Fruit fly (Drosophila melanogaster) whole organism, wandering third instar larva: Measurements from ENCODE around the gene SP1029.

ENCODE experiments used
- Abd-B ChIP-seq: fragments of >200 bp; optimal IDR thresholded peaks from 2 replicates; lab custom pipeline; 2017; ENCODE audit warnings: missing biosample characterization, missing genetic modification characterization
- CG32264 ChIP-seq: fragments of 200-800 bp; sonication (Bioruptor generic); optimal IDR thresholded peaks from 2 replicates; lab custom pipeline; 2016; ENCODE audit warnings: missing biosample characterization, missing genetic modification characterization
- CG9705 ChIP-seq: fragments of 200-800 bp; sonication (Bioruptor generic); optimal IDR thresholded peaks from 2 replicates; lab custom pipeline; 2018; ENCODE audit warnings: missing biosample characterization, mild to moderate bottlenecking, missing genetic modification characterization
- CrebA ChIP-seq: fragments of 200-800 bp; sonication (Bioruptor generic); optimal IDR thresholded peaks from 2 replicates; lab custom pipeline; 2016; ENCODE audit warnings: missing biosample characterization, mild to moderate bottlenecking, missing genetic modification characterization, borderline replicate concordance
- Dfd ChIP-seq: fragments of >200 bp; optimal IDR thresholded peaks from 2 replicates; lab custom pipeline; 2017; ENCODE audit warnings: missing biosample characterization, missing genetic modification characterization
- Dif ChIP-seq: fragments of 200-275, 200-300 bp; sonication (Bioruptor generic); optimal IDR thresholded peaks from 2 replicates; lab custom pipeline; 2018; ENCODE audit warnings: missing biosample characterization, missing genetic modification characterization; ENCODE audit not compliant: partially characterized antibody
- GATAd ChIP-seq: sonication (Bioruptor generic); optimal IDR thresholded peaks from 2 replicates; lab custom pipeline; 2016; ENCODE audit warnings: missing biosample characterization, missing genetic modification characterization
- HLH106 ChIP-seq: fragments of 200-800 bp; optimal IDR thresholded peaks from 3 replicates; lab custom pipeline; 2019; ENCODE audit warnings: missing biosample characterization, mild to moderate bottlenecking, missing genetic modification characterization, moderate library complexity
- Hnf4 ChIP-seq: fragments of 200-800 bp; sonication (Bioruptor generic); optimal IDR thresholded peaks from 2 replicates; lab custom pipeline; 2016; ENCODE audit warnings: missing biosample characterization, mild to moderate bottlenecking, missing genetic modification characterization
- Hr78 ChIP-seq: fragments of >200 bp; optimal IDR thresholded peaks from 2 replicates; lab custom pipeline; 2017; ENCODE audit warnings: missing biosample characterization, missing genetic modification characterization
- Hr83 ChIP-seq: fragments of 200-300 bp; sonication (Bioruptor generic); optimal IDR thresholded peaks from 2 replicates; lab custom pipeline; 2016; ENCODE audit warnings: missing biosample characterization, mild to moderate bottlenecking, missing genetic modification characterization, moderate library complexity; ENCODE audit not compliant: poor library complexity, severe bottlenecking
- Jra ChIP-seq: sonication (Bioruptor generic); optimal IDR thresholded peaks from 2 replicates; lab custom pipeline; 2016; ENCODE audit warnings: missing biosample characterization, missing genetic modification characterization
- Mio ChIP-seq: sonication (Bioruptor generic); optimal IDR thresholded peaks from 2 replicates; lab custom pipeline; 2016; ENCODE audit warnings: missing biosample characterization, missing genetic modification characterization
- Myc ChIP-seq: fragments of >200 bp; optimal IDR thresholded peaks from 2 replicates; lab custom pipeline; 2017
- N ChIP-seq: fragments of >200 bp; optimal IDR thresholded peaks from 2 replicates; lab custom pipeline; 2018; ENCODE audit warnings: missing biosample characterization, missing external identifiers, missing genetic modification characterization
- OdsH ChIP-seq: fragments of 200-800 bp; sonication (Bioruptor generic); optimal IDR thresholded peaks from 2 replicates; lab custom pipeline; 2016; ENCODE audit warnings: missing biosample characterization, mild to moderate bottlenecking, missing genetic modification characterization
- Rel ChIP-seq, 2 experiments: fragments of 200-800 bp; sonication (Bioruptor generic) in 1 of 2; optimal IDR thresholded peaks; 2 replicates in 1 of 2; 3 replicates in 1 of 2; lab custom pipeline; 2016 to 2019; ENCODE audit warnings: mild to moderate bottlenecking in 2 of 2, missing biosample characterization in 2 of 2, missing genetic modification characterization in 2 of 2, moderate library complexity in 1 of 2
- Sp1 ChIP-seq: fragments of 200-800 bp; sonication (Bioruptor generic); optimal IDR thresholded peaks from 3 replicates; lab custom pipeline; 2019; ENCODE audit warnings: missing biosample characterization, mild to moderate bottlenecking, missing genetic modification characterization, moderate library complexity
- Vsx2 ChIP-seq: fragments of 200-300, 225-300 bp; sonication (Bioruptor generic); optimal IDR thresholded peaks from 2 replicates; lab custom pipeline; 2018; ENCODE audit warnings: missing biosample characterization, missing genetic modification characterization; ENCODE audit not compliant: partially characterized antibody
- br ChIP-seq: fragments of 200-800 bp; sonication (Bioruptor generic); optimal IDR thresholded peaks from 2 replicates; lab custom pipeline; 2016; ENCODE audit warnings: missing biosample characterization, missing genetic modification characterization
- brk ChIP-seq: fragments of 200-800 bp; sonication (Bioruptor generic); optimal IDR thresholded peaks from 2 replicates; lab custom pipeline; 2016; ENCODE audit warnings: missing biosample characterization, mild to moderate bottlenecking, missing genetic modification characterization
- dl ChIP-seq, 2 experiments: fragments of 175-275, 200-275 bp in 1 of 2; fragments of 200-275 bp in 1 of 2; sonication (Bioruptor generic); optimal IDR thresholded peaks; lab custom pipeline; 2018; ENCODE audit warnings: mild to moderate bottlenecking in 2 of 2, missing biosample characterization in 2 of 2, missing genetic modification characterization in 2 of 2, moderate library complexity in 2 of 2; ENCODE audit not compliant: partially characterized antibody in 2 of 2, insufficient read depth in 1 of 2
- dmrt93B ChIP-seq: fragments of 200-800 bp; sonication (Bioruptor generic); optimal IDR thresholded peaks from 2 replicates; lab custom pipeline; 2018; ENCODE audit warnings: missing biosample characterization, mild to moderate bottlenecking, missing genetic modification characterization
- dsf ChIP-seq: sonication (Bioruptor generic); optimal IDR thresholded peaks from 2 replicates; lab custom pipeline; 2016; ENCODE audit warnings: missing biosample characterization, missing genetic modification characterization, borderline replicate concordance
- ey ChIP-seq: fragments of 200-800 bp; sonication (Bioruptor generic); optimal IDR thresholded peaks from 2 replicates; lab custom pipeline; 2016; ENCODE audit warnings: missing biosample characterization, missing genetic modification characterization
- foxo ChIP-seq, 2 experiments: fragments of 200-800 bp; sonication (Bioruptor generic); optimal IDR thresholded peaks; 2 replicates in 1 of 2; 3 replicates in 1 of 2; lab custom pipeline; 2016 to 2017; ENCODE audit warnings: missing biosample characterization in 2 of 2, missing genetic modification characterization in 2 of 2
- fru ChIP-seq: fragments of 200-800 bp; sonication (Bioruptor generic); optimal IDR thresholded peaks from 3 replicates; lab custom pipeline; 2016; ENCODE audit warnings: missing biosample characterization, mild to moderate bottlenecking, missing genetic modification characterization
- h ChIP-seq: fragments of 200-800 bp; sonication (Bioruptor generic); optimal IDR thresholded peaks from 3 replicates; lab custom pipeline; 2016; ENCODE audit warnings: missing biosample characterization, mild to moderate bottlenecking, missing genetic modification characterization
- jim ChIP-seq: fragments of 175-275, 200-325 bp; sonication (Bioruptor generic); optimal IDR thresholded peaks from 2 replicates; lab custom pipeline; 2016; ENCODE audit warnings: missing biosample characterization, mild to moderate bottlenecking, missing genetic modification characterization
- lola ChIP-seq: fragments of >200 bp; optimal IDR thresholded peaks from 2 replicates; lab custom pipeline; 2017; ENCODE audit warnings: missing biosample characterization, missing genetic modification characterization
- pan ChIP-seq: fragments of >200 bp; optimal IDR thresholded peaks from 2 replicates; lab custom pipeline; 2017
- psq ChIP-seq: fragments of 200-800 bp; sonication (Bioruptor generic); optimal IDR thresholded peaks from 3 replicates; lab custom pipeline; 2017; ENCODE audit warnings: missing biosample characterization, mild to moderate bottlenecking, missing genetic modification characterization, moderate library complexity
- rgr ChIP-seq: fragments of 200-800 bp; sonication (Bioruptor generic); optimal IDR thresholded peaks from 3 replicates; lab custom pipeline; 2016; ENCODE audit warnings: missing biosample characterization, mild to moderate bottlenecking, missing genetic modification characterization
- sage ChIP-seq: fragments of 200-800 bp; sonication (Bioruptor generic); optimal IDR thresholded peaks from 2 replicates; lab custom pipeline; 2016; ENCODE audit warnings: missing biosample characterization, mild to moderate bottlenecking, missing genetic modification characterization
- sv ChIP-seq: fragments of 200-800 bp; sonication (Bioruptor generic); optimal IDR thresholded peaks from 3 replicates; lab custom pipeline; 2016; ENCODE audit warnings: missing biosample characterization, missing genetic modification characterization
- tai ChIP-seq: sonication (Bioruptor generic); optimal IDR thresholded peaks from 2 replicates; lab custom pipeline; 2016; ENCODE audit warnings: missing biosample characterization, missing genetic modification characterization
- usp ChIP-seq: fragments of >200 bp; optimal IDR thresholded peaks from 2 replicates; lab custom pipeline; 2017; ENCODE audit warnings: missing biosample characterization, missing genetic modification characterization
- woc ChIP-seq: sonication (Bioruptor generic); optimal IDR thresholded peaks from 2 replicates; lab custom pipeline; 2016; ENCODE audit warnings: missing biosample characterization, mild to moderate bottlenecking, missing genetic modification characterization

Gene SP1029

DNA sequence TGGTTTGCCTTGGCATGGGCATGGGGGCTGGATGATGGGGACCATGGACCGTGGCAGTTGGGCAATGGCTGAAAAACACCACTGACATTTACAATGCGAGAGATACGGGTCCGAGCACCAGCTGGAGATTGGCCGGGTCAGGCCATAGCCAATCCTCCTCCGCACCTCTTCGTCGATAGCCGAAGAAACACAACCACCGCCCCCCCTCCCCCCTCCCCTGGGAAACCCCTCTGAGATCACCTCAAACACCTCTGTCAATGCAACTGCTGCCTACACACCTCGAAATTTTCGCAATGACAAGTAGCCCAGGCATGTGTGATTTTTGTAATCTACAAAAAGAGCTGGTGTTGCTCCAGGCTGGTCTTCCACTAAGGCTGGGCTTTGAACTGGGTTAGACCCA lies 37.7 kb downstream of the SP1029 start:
- TF ChIP-seq Jra (no peak), Dfd (GFP tag; lab: Kevin White, UChicago) (peak; percentile 89)

dm6 chr3R:29211702-29212101 lies 38.5 kb downstream of the SP1029 start:
- TF ChIP-seq CG9705 (GFP tag; lab: Kevin White, UChicago) (no peak), rgr (GFP tag; lab: Kevin White, UChicago) (no peak), GATAd (GFP tag; lab: Kevin White, UChicago) (no peak), N (no peak), ey (GFP tag; lab: Kevin White, UChicago) (no peak), Myc (lab: Kevin White, UChicago) (no peak), HLH106 (no peak), brk (GFP tag; lab: Kevin White, UChicago) (no peak), woc (no peak), sv (GFP tag; lab: Kevin White, UChicago) (no peak), br (GFP tag; lab: Kevin White, UChicago) (no peak)

- TF ChIP-seq tai (GFP tag; lab: Kevin White, UChicago) (no peak), OdsH (no peak), CG32264 (GFP tag; lab: Kevin White, UChicago) (no peak), Hr78 (GFP tag; lab: Kevin White, UChicago) (no peak), rgr (GFP tag; lab: Kevin White, UChicago) (no peak), sage (GFP tag; lab: Kevin White, UChicago) (peak; percentile 5), ey (GFP tag; lab: Kevin White, UChicago) (peak; percentile 49), psq (GFP tag; lab: Kevin White, UChicago) (peak; percentile 74), Mio (GFP tag; lab: Kevin White, UChicago) (no peak), h (GFP tag; lab: Kevin White, UChicago) (peak; percentile 29), Myc (lab: Kevin White, UChicago) (no peak), sv (GFP tag; lab: Kevin White, UChicago) (no peak), brk (GFP tag; lab: Kevin White, UChicago) (peak; percentile 9), CG9705 (GFP tag; lab: Kevin White, UChicago) (no peak), br (GFP tag; lab: Kevin White, UChicago) (peak; percentile 36), Dfd (GFP tag; lab: Kevin White, UChicago) (no peak), Abd-B (GFP tag; lab: Kevin White, UChicago) (no peak), Dif (peak; percentile 59), dsf (GFP tag; lab: Kevin White, UChicago) (no peak), Sp1 (GFP tag; lab: Kevin White, UChicago) (peak; percentile 53), Hr83 (GFP tag; lab: Kevin White, UChicago) (peak; percentile 43), lola (GFP tag; lab: Kevin White, UChicago) (no peak), CrebA (GFP tag; lab: Kevin White, UChicago) (no peak), Hnf4 (GFP tag; lab: Kevin White, UChicago) (no peak), Rel (GFP tag; optimal IDR thresholded peaks at IDR 0.05; lab: Kevin White, UChicago) (peak; percentile 91), Rel (tag; optimal IDR thresholded peaks at IDR 0.05; lab: Kevin White, UChicago) (peak; percentile 93), jim (GFP tag; lab: Kevin White, UChicago) (peak; percentile 77), Jra (peak; percentile 5), usp (no peak), fru (peak; percentile 30), Vsx2 (GFP tag; lab: Kevin White, UChicago) (peak; percentile 38), GATAd (GFP tag; lab: Kevin White, UChicago) (no peak), pan (lab: Kevin White, UChicago) (no peak), HLH106 (peak; percentile 17), woc (peak; percentile 21), N (no peak), foxo (GFP tag; optimal IDR thresholded peaks at IDR 0.05; lab: Kevin White, UChicago) (peak; percentile 4 to 16), dmrt93B (peak; percentile 6), dl (GFP tag; optimal IDR thresholded peaks at IDR 0.05; lab: Kevin White, UChicago; ENCODE audit: insufficient read depth in 1 of 2, partially characterized antibody in 2 of 2) (no peak)
Observed at dm6 chr3R:29210542-29211393, 39.5 kb downstream of the SP1029 start.
